Worm (Caenorhabditis elegans): ENCODE data around the gene C50E3.11.

DNA sequence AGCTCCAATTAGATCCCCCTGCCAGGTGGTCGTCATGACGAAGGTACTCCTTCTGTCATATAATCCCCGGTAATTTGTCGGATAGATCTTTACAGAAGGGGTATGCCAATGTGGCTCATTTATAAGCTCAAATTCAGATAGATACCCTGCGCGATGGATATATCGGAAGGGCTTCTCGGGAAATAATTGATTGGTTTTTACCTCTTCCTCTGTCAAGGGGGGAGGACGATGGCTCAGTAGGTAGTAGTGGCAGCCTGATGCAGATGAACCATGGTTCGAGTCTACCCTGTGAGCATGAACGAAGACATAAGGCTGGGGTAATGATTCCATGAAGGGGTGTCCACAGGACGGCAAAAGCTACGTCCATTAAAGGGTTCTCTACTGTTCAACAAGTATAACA, 43.9 kb upstream of the C50E3.11 start:
- TF ChIP-seq him-1 (tag; optimal IDR thresholded peaks at IDR 0.05) (no peak), dao-5 (tag; optimal IDR thresholded peaks at IDR 0.05) (no peak), W03F9.2 (tag; optimal IDR thresholded peaks at IDR 0.05) (no peak)

All from whole organism, L4/young adult.